Fruit fly (Drosophila melanogaster): Measurements from ENCODE around the gene hep.

Gene hep

dm6 chrX:13089375-13089774 lies 859 bp downstream of the hep start (continued):
- no peak for TF ChIP-seq org-1 (GFP tag; optimal IDR thresholded peaks at IDR 0.05)

DNA sequence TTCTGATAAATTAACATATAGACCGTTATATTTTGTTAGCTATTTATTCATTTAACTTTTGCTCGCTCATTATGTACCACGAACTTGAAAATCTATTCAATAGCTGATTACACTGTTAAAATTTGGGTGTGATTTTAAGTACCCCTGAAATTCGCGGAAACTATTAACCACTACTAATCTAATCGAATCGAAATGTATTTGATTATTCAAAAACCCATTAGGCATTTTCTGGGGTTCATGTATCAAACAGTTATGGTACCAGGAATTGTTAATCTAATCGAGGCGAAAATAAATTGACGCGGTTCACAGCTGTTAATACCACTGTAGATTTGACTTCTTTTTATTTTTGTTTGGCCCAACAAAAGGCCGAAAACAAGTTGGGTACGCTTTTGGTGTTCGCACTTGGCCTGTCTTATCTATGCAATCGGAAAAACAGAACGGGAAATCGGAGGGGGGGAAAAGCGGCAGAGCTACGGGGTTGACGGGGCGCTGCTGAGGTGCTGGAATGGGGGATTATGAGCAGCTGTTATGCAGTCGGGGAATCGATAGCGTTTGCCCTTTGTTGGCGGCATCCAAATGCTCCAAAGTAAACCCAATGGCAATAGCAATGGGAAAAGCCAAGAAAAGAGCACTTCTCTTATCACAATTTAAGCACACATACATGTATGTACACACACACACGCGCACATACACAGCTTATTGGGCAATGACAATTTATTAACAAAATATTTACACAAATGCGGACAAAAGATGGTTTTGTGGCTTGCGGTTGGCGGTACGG lies 2.0 kb downstream of the hep start:
- TF ChIP-seq CG12769 (tag; optimal IDR thresholded peaks at IDR 0.05) (peak; percentile 73), CG6254 (GFP tag; optimal IDR thresholded peaks at IDR 0.05) (no peak), CG2875 (GFP tag; optimal IDR thresholded peaks at IDR 0.05) (no peak), grau (tag; optimal IDR thresholded peaks at IDR 0.05) (peak; percentile 47), Dp (GFP tag; optimal IDR thresholded peaks at IDR 0.05) (no peak), Deaf1 (tag; optimal IDR thresholded peaks at IDR 0.05) (peak; percentile 3), CG8089 (GFP tag; optimal IDR thresholded peaks at IDR 0.05) (no peak), repo (GFP tag; optimal IDR thresholded peaks at IDR 0.05) (no peak), GATAe (GFP tag; conservative IDR thresholded peaks at IDR 0.05) (peak; percentile 36), CG8924 (tag; optimal IDR thresholded peaks at IDR 0.05) (peak; percentile 32), chm (GFP tag; IDR thresholded peaks at IDR 0.05) (0 out of 2 replicates have a peak, but pooled peaks have one; percentile 48), CG18011 (GFP tag; optimal IDR thresholded peaks at IDR 0.05) (no peak), zfh1 (GFP tag; IDR thresholded peaks at IDR 0.05) (no peak), Trl (optimal IDR thresholded peaks at IDR 0.05) (no peak), Trl (GFP tag; optimal IDR thresholded peaks at IDR 0.05) (no peak), grn (GFP tag; optimal IDR thresholded peaks at IDR 0.05) (peak; percentile 81), ewg (GFP tag; optimal IDR thresholded peaks at IDR 0.05) (no peak), CG11398 (GFP tag; optimal IDR thresholded peaks at IDR 0.05) (no peak), CG17612 (GFP tag; IDR thresholded peaks at IDR 0.05) (no peak), Atf3 (GFP tag; optimal IDR thresholded peaks at IDR 0.05) (no peak), Hmr (GFP tag; optimal IDR thresholded peaks at IDR 0.05) (peak; percentile 14), CG13624 (GFP tag; optimal IDR thresholded peaks at IDR 0.05) (no peak), Dip2 (GFP tag; IDR thresholded peaks at IDR 0.05) (no peak), CG7357 (GFP tag; IDR thresholded peaks at IDR 0.05) (no peak), NFAT (GFP tag; IDR thresholded peaks at IDR 0.05) (no peak), NC2β (GFP tag; optimal IDR thresholded peaks at IDR 0.05) (no peak), zfh2 (GFP tag; optimal IDR thresholded peaks at IDR 0.05) (peak; percentile 8), BEAF-32 (GFP tag; optimal IDR thresholded peaks at IDR 0.05) (no peak), br (optimal IDR thresholded peaks at IDR 0.05) (no peak), CG12391 (tag; optimal IDR thresholded peaks at IDR 0.05) (peak; percentile 20), Adf1 (GFP tag; IDR thresholded peaks at IDR 0.05) (no peak), nerfin-1 (tag; optimal IDR thresholded peaks at IDR 0.05) (peak; percentile 16), CG32532 (GFP tag; IDR thresholded peaks at IDR 0.05) (no peak), CG8388 (GFP tag; optimal IDR thresholded peaks at IDR 0.05) (peak; percentile 18), CG8359 (GFP tag; optimal IDR thresholded peaks at IDR 0.05; ENCODE audit: borderline replicate concordance) (no peak), sd (tag; optimal IDR thresholded peaks at IDR 0.05) (no peak), Sox100B (GFP tag; optimal IDR thresholded peaks at IDR 0.05) (no peak), NK7.1 (GFP tag; optimal IDR thresholded peaks at IDR 0.05) (no peak), MESR4 (GFP tag; optimal IDR thresholded peaks at IDR 0.05) (no peak), CG4424 (GFP tag; optimal IDR thresholded peaks at IDR 0.05) (peak; percentile 25), sisA (GFP tag; IDR thresholded peaks at IDR 0.05) (peak; percentile 32; the same call in 1 of the 2 replicates), Hand (GFP tag; optimal IDR thresholded peaks at IDR 0.05) (no peak), Stat92E (GFP tag; optimal IDR thresholded peaks at IDR 0.05) (no peak), CG13287 (GFP tag; IDR thresholded peaks at IDR 0.05; ENCODE audit: partially characterized antibody) (no peak), hb (GFP tag; IDR thresholded peaks at IDR 0.05; ENCODE audit: partially characterized antibody) (no peak), CG4854 (GFP tag; optimal IDR thresholded peaks at IDR 0.05) (no peak), CG34224 (GFP tag; IDR thresholded peaks at IDR 0.05; ENCODE audit: partially characterized antibody) (no peak)

Data from whole organism, embryonic.